Fruit fly (Drosophila melanogaster): ENCODE measurements around the gene CG11247.

Gene CG11247

dm6 chr3L:21728616-21729047 is at the start of gene CG11247, which contains the start of gene Polr2H (continued):
- TF ChIP-seq CG7963 (GFP tag; IDR thresholded peaks at IDR 0.05; ENCODE audit: partially characterized antibody): peak; percentile 25; the same call in 1 of the 3 replicates
- TF ChIP-seq lbe (GFP tag; optimal IDR thresholded peaks at IDR 0.05): peak; percentile 62
- TF ChIP-seq HmgD (GFP tag; optimal IDR thresholded peaks at IDR 0.05): peak; percentile 94
- peak; percentile 49 for TF ChIP-seq CG17912 (GFP tag; optimal IDR thresholded peaks at IDR 0.05)
- peak; percentile 80 for TF ChIP-seq CG3163 (GFP tag; optimal IDR thresholded peaks at IDR 0.05)
- no peak for TF ChIP-seq CG6765 (GFP tag; optimal IDR thresholded peaks at IDR 0.05)
- peak; percentile 68 for TF ChIP-seq CG10147 (GFP tag; optimal IDR thresholded peaks at IDR 0.05)
- TF ChIP-seq YL-1 (GFP tag; optimal IDR thresholded peaks at IDR 0.05): peak; percentile 81
- peak; percentile 88 for TF ChIP-seq CG10267 (tag; optimal IDR thresholded peaks at IDR 0.05)
- TF ChIP-seq grau (tag; optimal IDR thresholded peaks at IDR 0.05): peak; percentile 86
- peak; percentile 90 for TF ChIP-seq CG2712 (tag; optimal IDR thresholded peaks at IDR 0.05)
- peak; percentile 92 for TF ChIP-seq CG2889 (GFP tag; IDR thresholded peaks at IDR 0.05)
- TF ChIP-seq Oaz (GFP tag; IDR thresholded peaks at IDR 0.05): peak; percentile 83
- peak; percentile 94 for TF ChIP-seq tin (GFP tag; optimal IDR thresholded peaks at IDR 0.05)
- peak; percentile 80 for TF ChIP-seq stc (GFP tag; IDR thresholded peaks at IDR 0.05)
- peak; percentile 89 to 97 for TF ChIP-seq Pdp1 (GFP tag; optimal IDR thresholded peaks at IDR 0.05)
- TF ChIP-seq CG31388 (GFP tag; optimal IDR thresholded peaks at IDR 0.05): peak; percentile 71
- TF ChIP-seq H15 (GFP tag; IDR thresholded peaks at IDR 0.05): peak; percentile 91
- no peak for TF ChIP-seq CG4707 (GFP tag; optimal IDR thresholded peaks at IDR 0.05)
- peak; percentile 90 for TF ChIP-seq Atf3 (GFP tag; optimal IDR thresholded peaks at IDR 0.05)
- peak; percentile 66 for TF ChIP-seq CG12219 (GFP tag; optimal IDR thresholded peaks at IDR 0.05)
- peak; percentile 79 for TF ChIP-seq fd3F (GFP tag; optimal IDR thresholded peaks at IDR 0.05)
- peak; percentile 77 for TF ChIP-seq NC2α (GFP tag; optimal IDR thresholded peaks at IDR 0.05)
- no peak for TF ChIP-seq pita (GFP tag; optimal IDR thresholded peaks at IDR 0.05)
- TF ChIP-seq al (GFP tag; IDR thresholded peaks at IDR 0.05): peak; percentile 93
- peak; percentile 86 for TF ChIP-seq Gsc (GFP tag; IDR thresholded peaks at IDR 0.05)
- TF ChIP-seq CG16815 (GFP tag; optimal IDR thresholded peaks at IDR 0.05): peak; percentile 90
- no peak for TF ChIP-seq Kr (GFP tag; optimal IDR thresholded peaks at IDR 0.05)
- no peak for TF ChIP-seq nom (GFP tag; optimal IDR thresholded peaks at IDR 0.05)
- TF ChIP-seq schlank (tag; optimal IDR thresholded peaks at IDR 0.05): peak; percentile 54
- peak; percentile 83 for TF ChIP-seq twi (tag; optimal IDR thresholded peaks at IDR 0.05)
- TF ChIP-seq fd64A (GFP tag; optimal IDR thresholded peaks at IDR 0.05): peak; percentile 18
- TF ChIP-seq insv (GFP tag; optimal IDR thresholded peaks at IDR 0.05): peak in 1 of 2 experiments; percentile 47
- no peak for TF ChIP-seq ash1 (GFP tag; optimal IDR thresholded peaks at IDR 0.05)
- TF ChIP-seq CG10462 (GFP tag; optimal IDR thresholded peaks at IDR 0.05): peak; percentile 83
- TF ChIP-seq CG6791 (GFP tag; IDR thresholded peaks at IDR 0.05; ENCODE audit: partially characterized antibody): peak; percentile 75
- no peak; the same call in 2 of the 3 replicates for TF ChIP-seq gce (GFP tag; IDR thresholded peaks at IDR 0.05)
- TF ChIP-seq pum (GFP tag; optimal IDR thresholded peaks at IDR 0.05): peak; percentile 96
- peak; percentile 47 for TF ChIP-seq Jarid2 (GFP tag; optimal IDR thresholded peaks at IDR 0.05)
- peak in 1 of 3 experiments; percentile 84 for TF ChIP-seq lola (GFP tag; optimal IDR thresholded peaks at IDR 0.05)
- TF ChIP-seq psq (GFP tag; optimal IDR thresholded peaks at IDR 0.05): peak; percentile 71
- peak; percentile 97 for TF ChIP-seq CG14710 (tag; optimal IDR thresholded peaks at IDR 0.05)
- peak; percentile 76 for TF ChIP-seq CG18599 (GFP tag; optimal IDR thresholded peaks at IDR 0.05)
- peak; percentile 88 for TF ChIP-seq Ada2b (GFP tag; IDR thresholded peaks at IDR 0.05)
- peak; percentile 82 for TF ChIP-seq CG11560 (tag; IDR thresholded peaks at IDR 0.05)
- TF ChIP-seq ranshi (GFP tag; IDR thresholded peaks at IDR 0.05): peak; percentile 93; the same call in 1 of the 2 replicates
- peak; percentile 100 for TF ChIP-seq CG3995 (GFP tag; optimal IDR thresholded peaks at IDR 0.05)
- TF ChIP-seq otp (GFP tag; IDR thresholded peaks at IDR 0.05): peak; percentile 88
- TF ChIP-seq Nf-YC (tag; optimal IDR thresholded peaks at IDR 0.05): peak; percentile 70
- TF ChIP-seq tap (tag; optimal IDR thresholded peaks at IDR 0.05): no peak
